Worm (Caenorhabditis elegans) whole organism, L4 larva: Measurements from ENCODE around the gene D1054.5.

Experiments
- skn-1 ChIP-seq: fragments of 150-350 bp; optimal IDR thresholded peaks from 2 replicates; lab custom pipeline; 2014; ENCODE audit warnings: missing biosample characterization, missing genetic modification characterization
- unc-130 ChIP-seq: sonication (generic microtip); optimal IDR thresholded peaks from 2 replicates; lab custom pipeline; 2016; ENCODE audit warnings: missing genetic modification reagents, missing genetic modification characterization, missing compliant biosample characterization
- ztf-11 ChIP-seq: fragments of 150-350 bp; optimal IDR thresholded peaks from 2 replicates; lab custom pipeline; 2014; ENCODE audit warnings: missing biosample characterization, missing genetic modification characterization

- no peak for TF ChIP-seq unc-130
- TF ChIP-seq ztf-11 (tag; lab: Kevin White, UChicago) = no peak
- no peak for TF ChIP-seq skn-1
These were observed 14.5 kb upstream of the D1054.5 start, which contains the start of gene D1054.9 for ce11 chrV:10790921-10791320.
